Fruit fly (Drosophila melanogaster) whole organism, embryonic: ENCODE data around the gene udt.

Experiments used
- CG10959 ChIP-seq: fragments of 200-800 bp; sonication (Bioruptor generic); IDR thresholded peaks from 2 replicates; pipeline ENCODE4 v1.3.6; 2022; ENCODE audit warnings: missing biosample characterization, missing genetic modification characterization
- CG11085 ChIP-seq: fragments of 200-800 bp; sonication (Bioruptor generic); IDR thresholded peaks from 2 replicates; pipeline ENCODE4 v1.3.6; 2022; ENCODE audit warnings: missing biosample characterization, missing genetic modification characterization
- CG11093 ChIP-seq: fragments of 200-800 bp; sonication (Bioruptor generic); IDR thresholded peaks from 3 replicates; pipeline ENCODE4 v1.3.6; 2022; ENCODE audit warnings: missing biosample characterization, missing genetic modification characterization
- CG11696 ChIP-seq: fragments of 200-800 bp; sonication (Bioruptor generic); IDR thresholded peaks from 2 replicates; pipeline ENCODE4 v1.3.6; 2022; ENCODE audit warnings: missing biosample characterization, missing genetic modification characterization
- CG12071 ChIP-seq: fragments of 200-800 bp; sonication (Bioruptor generic); optimal IDR thresholded peaks from 3 replicates; lab custom pipeline; 2018; ENCODE audit warnings: missing biosample characterization, mild to moderate bottlenecking, missing genetic modification characterization
- CG12155 ChIP-seq: fragments of 200-800 bp; sonication (Bioruptor generic); optimal IDR thresholded peaks from 3 replicates; lab custom pipeline; 2016; ENCODE audit warnings: missing biosample characterization, missing genetic modification characterization
- CG12219 ChIP-seq: fragments of 200-800 bp; sonication (Bioruptor generic); optimal IDR thresholded peaks from 3 replicates; lab custom pipeline; 2018; ENCODE audit warnings: missing biosample characterization, mild to moderate bottlenecking, missing genetic modification characterization
- CG13123 ChIP-seq: fragments of 200-800 bp; sonication (Bioruptor generic); optimal IDR thresholded peaks from 2 replicates; lab custom pipeline; 2016; ENCODE audit warnings: missing biosample characterization, missing genetic modification characterization
- CG14441 ChIP-seq: fragments of 200-800 bp; sonication (Bioruptor generic); IDR thresholded peaks from 2 replicates; pipeline ENCODE4 v1.3.6; 2022; ENCODE audit warnings: missing biosample characterization, missing genetic modification characterization
- CG15073 ChIP-seq: fragments of 200-800 bp; sonication (Bioruptor generic); optimal IDR thresholded peaks from 2 replicates; lab custom pipeline; 2016; ENCODE audit warnings: missing biosample characterization, missing genetic modification characterization
- CG15514 ChIP-seq: fragments of 200-800 bp; sonication (Bioruptor generic); optimal IDR thresholded peaks from 3 replicates; lab custom pipeline; 2017; ENCODE audit warnings: missing biosample characterization, missing genetic modification characterization, mild to moderate bottlenecking, moderate library complexity, missing genetic modification reagents
- CG15601 ChIP-seq: fragments of 200-800 bp; sonication (Bioruptor generic); optimal IDR thresholded peaks from 3 replicates; lab custom pipeline; 2019; ENCODE audit warnings: missing biosample characterization, mild to moderate bottlenecking, missing genetic modification characterization, moderate library complexity
- CG17186 ChIP-seq: fragments of 200-800 bp; sonication (Bioruptor generic); optimal IDR thresholded peaks from 3 replicates; lab custom pipeline; 2017; ENCODE audit warnings: missing biosample characterization, missing genetic modification reagents, missing genetic modification characterization
- CG17359 ChIP-seq: fragments of 200-800 bp; sonication (Bioruptor generic); optimal IDR thresholded peaks from 3 replicates; lab custom pipeline; 2018; ENCODE audit warnings: missing biosample characterization, mild to moderate bottlenecking, missing genetic modification characterization, moderate library complexity
- CG17612 ChIP-seq: fragments of 200-800 bp; sonication (Bioruptor generic); IDR thresholded peaks from 2 replicates; pipeline ENCODE4 v1.3.6; 2022; ENCODE audit warnings: missing biosample characterization, missing genetic modification characterization
- CG2202 ChIP-seq: fragments of 200-800 bp; sonication (Bioruptor generic); optimal IDR thresholded peaks from 2 replicates; lab custom pipeline; 2018; ENCODE audit warnings: missing biosample characterization, mild to moderate bottlenecking, missing genetic modification characterization
- CG3163 ChIP-seq: fragments of 200-800 bp; sonication (Bioruptor generic); optimal IDR thresholded peaks from 3 replicates; lab custom pipeline; 2016; ENCODE audit warnings: missing biosample characterization, missing genetic modification characterization
- CG32767 ChIP-seq: fragments of 200-800 bp; sonication (Bioruptor generic); IDR thresholded peaks from 2 replicates; pipeline ENCODE4 v1.3.6; 2022; ENCODE audit warnings: missing biosample characterization, missing genetic modification characterization
- CG4730 ChIP-seq: fragments of 200-800 bp; sonication (Bioruptor generic); IDR thresholded peaks from 2 replicates; pipeline ENCODE4 v1.3.6; 2022; ENCODE audit warnings: missing biosample characterization, missing genetic modification characterization
- CG5245 ChIP-seq: fragments of 200-800 bp; sonication (Bioruptor generic); optimal IDR thresholded peaks from 3 replicates; lab custom pipeline; 2016; ENCODE audit warnings: missing biosample characterization, missing genetic modification characterization
- CG7271 ChIP-seq: fragments of 200-800 bp; sonication (Bioruptor generic); optimal IDR thresholded peaks from 2 replicates; lab custom pipeline; 2018; ENCODE audit warnings: missing biosample characterization, mild to moderate bottlenecking, missing genetic modification characterization, moderate library complexity
- CG7963 ChIP-seq: fragments of 200-800 bp; sonication (Bioruptor generic); IDR thresholded peaks from 3 replicates; pipeline ENCODE4 v1.3.6; 2022; ENCODE audit warnings: missing biosample characterization, missing genetic modification characterization; ENCODE audit not compliant: partially characterized antibody
- CG8478 ChIP-seq: fragments of >200 bp; optimal IDR thresholded peaks from 2 replicates; lab custom pipeline; 2018
- CG8924 ChIP-seq: fragments of 200-800 bp; optimal IDR thresholded peaks from 3 replicates; lab custom pipeline; 2019; ENCODE audit warnings: missing biosample characterization, mild to moderate bottlenecking, missing genetic modification characterization, moderate library complexity
- CG9727 ChIP-seq: fragments of 200-800 bp; sonication (Bioruptor generic); optimal IDR thresholded peaks from 3 replicates; lab custom pipeline; 2017; ENCODE audit warnings: missing biosample characterization, mild to moderate bottlenecking, missing genetic modification characterization
- CkIIα-i1 ChIP-seq: fragments of 200-800 bp; sonication (Bioruptor generic); IDR thresholded peaks from 2 replicates; pipeline ENCODE4 v1.3.6; 2022; ENCODE audit warnings: missing biosample characterization, missing genetic modification characterization
- CoRest ChIP-seq: fragments of 200-800 bp; sonication (Bioruptor generic); optimal IDR thresholded peaks from 3 replicates; lab custom pipeline; 2018; ENCODE audit warnings: missing biosample characterization, mild to moderate bottlenecking, missing genetic modification characterization, moderate library complexity
- D19A ChIP-seq: fragments of 200-800 bp; optimal IDR thresholded peaks from 3 replicates; lab custom pipeline; 2019; ENCODE audit warnings: missing biosample characterization, mild to moderate bottlenecking, missing genetic modification characterization, moderate library complexity
- E2f1 ChIP-seq: fragments of 200-800 bp; sonication (Bioruptor generic); IDR thresholded peaks from 2 replicates; pipeline ENCODE4 v1.3.6; 2022; ENCODE audit warnings: missing biosample characterization, missing genetic modification characterization
- HHEX ChIP-seq: fragments of 200-800 bp; sonication (Bioruptor generic); optimal IDR thresholded peaks from 3 replicates; lab custom pipeline; 2017; ENCODE audit warnings: missing biosample characterization, mild to moderate bottlenecking, missing genetic modification characterization, missing genetic modification reagents
- Hsf ChIP-seq: fragments of 200-800 bp; sonication (Bioruptor generic); optimal IDR thresholded peaks from 3 replicates; lab custom pipeline; 2016; ENCODE audit warnings: missing biosample characterization, missing genetic modification characterization
- Jarid2 ChIP-seq: fragments of 200-800 bp; sonication (Bioruptor generic); optimal IDR thresholded peaks from 3 replicates; lab custom pipeline; 2017; ENCODE audit warnings: mild to moderate bottlenecking, missing biosample characterization, missing genetic modification reagents, missing genetic modification characterization
- MESR4 ChIP-seq: fragments of 200-800 bp; sonication (Bioruptor generic); optimal IDR thresholded peaks from 2 replicates; lab custom pipeline; 2018; ENCODE audit warnings: missing biosample characterization, mild to moderate bottlenecking, missing genetic modification characterization, moderate library complexity
- Oli ChIP-seq: fragments of 200-800 bp; sonication (Bioruptor generic); optimal IDR thresholded peaks from 2 replicates; lab custom pipeline; 2018; ENCODE audit warnings: missing biosample characterization, mild to moderate bottlenecking, missing genetic modification characterization, moderate library complexity
- ato ChIP-seq: fragments of 200-800 bp; sonication (Bioruptor generic); IDR thresholded peaks from 2 replicates; pipeline ENCODE4 v1.3.6; 2022; ENCODE audit warnings: missing biosample characterization, missing genetic modification characterization; ENCODE audit not compliant: partially characterized antibody
- az2 ChIP-seq: fragments of 200-800 bp; sonication (Bioruptor generic); optimal IDR thresholded peaks from 3 replicates; lab custom pipeline; 2016; ENCODE audit warnings: missing biosample characterization, missing genetic modification characterization
- cas ChIP-seq: fragments of 200-800 bp; sonication (Bioruptor generic); IDR thresholded peaks from 2 replicates; pipeline ENCODE4 v1.3.6; 2022; ENCODE audit warnings: missing biosample characterization, missing genetic modification characterization
- chif ChIP-seq, 2 experiments: fragments of 200-800 bp; sonication (Bioruptor generic); optimal IDR thresholded peaks; 3 replicates each; lab custom pipeline; 2016; ENCODE audit warnings: missing biosample characterization in 2 of 2, missing genetic modification characterization in 2 of 2
- chm ChIP-seq: fragments of 200-800 bp; sonication (Bioruptor generic); IDR thresholded peaks from 2 replicates; pipeline ENCODE4 v1.3.6; 2022; ENCODE audit warnings: missing biosample characterization, missing genetic modification characterization
- dati ChIP-seq: fragments of 200-800 bp; sonication (Bioruptor generic); IDR thresholded peaks from 2 replicates; pipeline ENCODE4 v1.3.6; 2022; ENCODE audit warnings: missing biosample characterization, missing genetic modification characterization
- disco-r ChIP-seq: fragments of 200-800 bp; sonication (Bioruptor generic); optimal IDR thresholded peaks from 2 replicates; lab custom pipeline; 2016; ENCODE audit warnings: missing biosample characterization, missing genetic modification characterization
- dm ChIP-seq: fragments of 200-800 bp; sonication (Bioruptor generic); optimal IDR thresholded peaks from 3 replicates; lab custom pipeline; 2016; ENCODE audit warnings: missing biosample characterization, missing genetic modification characterization
- en ChIP-seq: fragments of 200-800 bp; sonication (Bioruptor generic); optimal IDR thresholded peaks from 2 replicates; lab custom pipeline; 2016; ENCODE audit warnings: missing biosample characterization, missing genetic modification characterization
- grn ChIP-seq: fragments of 200-800 bp; sonication (Bioruptor generic); optimal IDR thresholded peaks from 3 replicates; lab custom pipeline; 2017; ENCODE audit warnings: missing biosample characterization, missing genetic modification characterization
- lmd ChIP-seq: fragments of 200-800 bp; sonication (Bioruptor generic); IDR thresholded peaks from 2 replicates; pipeline ENCODE4 v1.3.6; 2022; ENCODE audit warnings: missing biosample characterization, missing genetic modification characterization
- nmo ChIP-seq: fragments of 200-800 bp; sonication (Bioruptor generic); optimal IDR thresholded peaks from 2 replicates; lab custom pipeline; 2018; ENCODE audit warnings: missing biosample characterization, mild to moderate bottlenecking, missing genetic modification characterization, moderate library complexity
- run ChIP-seq: fragments of 200-800 bp; sonication (Bioruptor generic); optimal IDR thresholded peaks from 3 replicates; lab custom pipeline; 2018; ENCODE audit warnings: missing biosample characterization, mild to moderate bottlenecking, missing genetic modification characterization
- sens-2 ChIP-seq: fragments of 200-800 bp; sonication (Bioruptor generic); IDR thresholded peaks from 2 replicates; pipeline ENCODE4 v1.3.6; 2022; ENCODE audit warnings: missing biosample characterization, missing genetic modification characterization
- slou ChIP-seq: fragments of 200-800 bp; sonication (Bioruptor generic); optimal IDR thresholded peaks from 3 replicates; lab custom pipeline; 2016; ENCODE audit warnings: missing biosample characterization, missing genetic modification characterization
- tio ChIP-seq: fragments of 200-800 bp; sonication (Bioruptor generic); optimal IDR thresholded peaks from 2 replicates; lab custom pipeline; 2017; ENCODE audit warnings: missing biosample characterization, missing genetic modification characterization, inconsistent platforms
- twi ChIP-seq: fragments of 200-800 bp; optimal IDR thresholded peaks from 2 replicates; lab custom pipeline; 2019; ENCODE audit warnings: missing biosample characterization, mild to moderate bottlenecking, missing genetic modification characterization, moderate library complexity
- zen ChIP-seq: fragments of 200-800 bp; sonication (Bioruptor generic); optimal IDR thresholded peaks from 3 replicates; lab custom pipeline; 2018; ENCODE audit warnings: missing biosample characterization, mild to moderate bottlenecking, missing genetic modification characterization, moderate library complexity

udt gene

dm6 chr3R:23767417-23767853 lies 4.4 kb upstream of the udt start, which contains the start of the genes CG10214 and CG10375 (continued):
- TF ChIP-seq nmo (GFP tag; lab: Kevin White, UChicago): peak; percentile 83
- TF ChIP-seq sens-2 (GFP tag; lab: Robert Waterston, UW): no peak
- TF ChIP-seq CG15073: peak; percentile 29
- TF ChIP-seq zen (tag; lab: Kevin White, UChicago): peak; percentile 78
- TF ChIP-seq CG17359 (tag; lab: Kevin White, UChicago): peak; percentile 67
- TF ChIP-seq E2f1: peak; percentile 71
- TF ChIP-seq CG15514 (GFP tag; lab: Kevin White, UChicago): peak; percentile 72
- TF ChIP-seq CG17186: peak; percentile 80
- TF ChIP-seq twi (tag; lab: Kevin White, UChicago): peak; percentile 85
- no peak for TF ChIP-seq chm (GFP tag; lab: Robert Waterston, UW)
- TF ChIP-seq CG11696 (GFP tag; lab: Robert Waterston, UW): no peak
- TF ChIP-seq dati (GFP tag; lab: Robert Waterston, UW): no peak
- no peak for TF ChIP-seq CG11085
- TF ChIP-seq CG14441: peak; percentile 68
- peak; percentile 47 for TF ChIP-seq CG3163 (GFP tag; lab: Kevin White, UChicago)
- TF ChIP-seq run (tag; lab: Kevin White, UChicago): no peak
- no peak for TF ChIP-seq CG4730 (GFP tag; lab: Robert Waterston, UW)
- TF ChIP-seq dm (GFP tag; lab: Kevin White, UChicago): peak; percentile 97
- peak; percentile 80 to 82 for TF ChIP-seq chif (GFP tag; optimal IDR thresholded peaks at IDR 0.05; lab: Kevin White, UChicago)
- peak; percentile 70 for TF ChIP-seq az2 (GFP tag; lab: Kevin White, UChicago)
- TF ChIP-seq CG11093: no peak
- TF ChIP-seq lmd: peak; percentile 65
- TF ChIP-seq ato (GFP tag; lab: Robert Waterston, UW): no peak
- peak; percentile 11 for TF ChIP-seq CG12071 (GFP tag; lab: Kevin White, UChicago)
- no peak for TF ChIP-seq Jarid2
- peak; percentile 70 for TF ChIP-seq CoRest (tag; lab: Kevin White, UChicago)
- peak; percentile 35 for TF ChIP-seq Oli (tag; lab: Kevin White, UChicago)
- peak; percentile 27 for TF ChIP-seq CG12219 (GFP tag; lab: Kevin White, UChicago)
- TF ChIP-seq CG13123 (GFP tag; lab: Kevin White, UChicago): peak; percentile 53
- no peak for TF ChIP-seq CG7271 (tag; lab: Kevin White, UChicago)
- no peak for TF ChIP-seq D19A (tag; lab: Kevin White, UChicago)
- peak; percentile 32; the same call in 1 of the 2 replicates for TF ChIP-seq CG32767
- 0 out of 2 replicates have a peak, but pooled peaks have one; percentile 38 for TF ChIP-seq cas (GFP tag; lab: Robert Waterston, UW)
- TF ChIP-seq CG17612 (GFP tag; lab: Robert Waterston, UW): no peak
- TF ChIP-seq CG15601 (tag; lab: Kevin White, UChicago): peak; percentile 66
- TF ChIP-seq CG2202 (tag; lab: Kevin White, UChicago): peak; percentile 32
- no peak for TF ChIP-seq CG8478 (lab: Kevin White, UChicago)
- peak; percentile 66 for TF ChIP-seq HHEX (GFP tag; lab: Kevin White, UChicago)
- peak; percentile 42 for TF ChIP-seq CG5245
- peak; percentile 59 for TF ChIP-seq disco-r (GFP tag; lab: Kevin White, UChicago)
- peak; percentile 72 for TF ChIP-seq CG8924 (tag; lab: Kevin White, UChicago)
- peak; percentile 23; the same call in 1 of the 2 replicates for TF ChIP-seq CG10959 (GFP tag; lab: Robert Waterston, UW)
- peak; percentile 66 for TF ChIP-seq CG9727
- TF ChIP-seq tio (GFP tag; lab: Kevin White, UChicago): no peak
- TF ChIP-seq CG7963 (GFP tag; lab: Robert Waterston, UW): no peak
- TF ChIP-seq MESR4 (GFP tag; lab: Kevin White, UChicago): peak; percentile 83
- no peak for TF ChIP-seq slou (GFP tag; lab: Kevin White, UChicago)
- TF ChIP-seq Hsf (GFP tag; lab: Kevin White, UChicago): peak; percentile 87
- peak; percentile 20 for TF ChIP-seq grn
- no peak for TF ChIP-seq CkIIα-i1 (GFP tag; lab: Robert Waterston, UW)
- peak; percentile 82 for TF ChIP-seq CG12155
- TF ChIP-seq en (GFP tag; lab: Kevin White, UChicago): peak; percentile 35
